Worm (Caenorhabditis elegans) whole organism, L1 larva: ENCODE measurements around the gene gas-1.
A peak's percentile ranks its signal among the peaks of the same experiment; 100 is the strongest.

ENCODE experiments used
- aly-2 ChIP-seq: fragments of 150-350 bp; optimal IDR thresholded peaks from 2 replicates; lab custom pipeline; 2014; ENCODE audit warnings: missing biosample characterization, missing genetic modification characterization
- dsc-1 ChIP-seq: sonication (generic microtip); optimal IDR thresholded peaks from 2 replicates; lab custom pipeline; 2016; ENCODE audit warnings: mild to moderate bottlenecking, missing genetic modification characterization, missing compliant biosample characterization
- egl-13 ChIP-seq: sonication (generic microtip); optimal IDR thresholded peaks from 2 replicates; lab custom pipeline; 2016; ENCODE audit warnings: missing genotype, missing genetic modification reagents, missing genetic modification characterization, missing compliant biosample characterization
- elt-2 ChIP-seq: sonication (generic microtip); optimal IDR thresholded peaks from 2 replicates; lab custom pipeline; 2016; ENCODE audit warnings: missing genetic modification characterization, mild to moderate bottlenecking, inconsistent platforms, missing compliant biosample characterization, missing genetic modification reagents
- fkh-8 ChIP-seq: sonication (generic microtip); optimal IDR thresholded peaks from 2 replicates; lab custom pipeline; 2016; ENCODE audit warnings: mild to moderate bottlenecking, missing genetic modification characterization, missing compliant biosample characterization
- lin-14 ChIP-seq: fragments of 200-800 bp; sonication (Bioruptor generic); optimal IDR thresholded peaks from 2 replicates; lab custom pipeline; 2018; ENCODE audit warnings: mild to moderate bottlenecking, missing genetic modification characterization, moderate library complexity, missing compliant biosample characterization
- lin-35 ChIP-seq, 2 experiments: fragments of 150-350 bp; optimal IDR thresholded peaks; 2 replicates each; lab custom pipeline; 2014; ENCODE audit warnings: missing biosample characterization in 2 of 2, missing genetic modification characterization in 2 of 2, missing genetic modification reagents in 2 of 2
- lsy-2 ChIP-seq, 2 experiments: fragments of 150-350 bp; optimal IDR thresholded peaks; 2 replicates each; lab custom pipeline; 2014; ENCODE audit warnings: missing biosample characterization in 2 of 2, missing genetic modification characterization in 2 of 2
- nhr-47 ChIP-seq: sonication (generic microtip); optimal IDR thresholded peaks from 2 replicates; lab custom pipeline; 2016; ENCODE audit warnings: mild to moderate bottlenecking, missing genetic modification characterization, moderate library complexity, missing compliant biosample characterization
- nhr-85 ChIP-seq: sonication (generic microtip); peaks from one replicate; lab custom pipeline; 2016; ENCODE audit warnings: missing genetic modification characterization, inconsistent platforms, missing compliant biosample characterization
- ztf-4 ChIP-seq: fragments of 150-350 bp; optimal IDR thresholded peaks from 2 replicates; lab custom pipeline; 2014; ENCODE audit warnings: missing biosample characterization, missing genetic modification characterization

gas-1 gene

DNA sequence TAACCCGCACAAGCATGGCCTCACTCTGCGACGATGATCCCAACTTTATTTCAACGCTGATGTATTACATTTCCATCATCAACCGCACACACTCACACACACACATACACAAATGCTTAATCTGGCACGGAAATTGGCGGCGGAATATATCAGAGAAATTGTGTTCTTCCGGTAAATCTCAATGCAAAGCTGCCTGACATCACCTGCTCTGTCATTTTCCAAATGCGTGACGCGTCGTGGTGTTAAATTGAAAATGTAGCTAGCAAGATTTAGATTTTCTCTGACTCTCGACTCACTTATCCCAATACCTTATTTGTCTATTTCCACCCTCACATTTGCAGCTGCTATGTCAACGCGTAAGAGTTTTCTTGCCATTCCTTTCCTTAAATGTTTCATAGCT, 50.9 kb downstream of the gas-1 start:
- TF ChIP-seq ztf-4 (tag; lab: Kevin White, UChicago) = no peak
- TF ChIP-seq nhr-47 = peak; percentile 35
- no peak for TF ChIP-seq aly-2 (tag; lab: Kevin White, UChicago)
- peak; percentile 69 for TF ChIP-seq fkh-8 (tag; lab: Kevin White, UChicago)
- peak; percentile 56 for TF ChIP-seq egl-13 (tag; lab: Kevin White, UChicago)
- peak; percentile 74 for TF ChIP-seq dsc-1

DNA sequence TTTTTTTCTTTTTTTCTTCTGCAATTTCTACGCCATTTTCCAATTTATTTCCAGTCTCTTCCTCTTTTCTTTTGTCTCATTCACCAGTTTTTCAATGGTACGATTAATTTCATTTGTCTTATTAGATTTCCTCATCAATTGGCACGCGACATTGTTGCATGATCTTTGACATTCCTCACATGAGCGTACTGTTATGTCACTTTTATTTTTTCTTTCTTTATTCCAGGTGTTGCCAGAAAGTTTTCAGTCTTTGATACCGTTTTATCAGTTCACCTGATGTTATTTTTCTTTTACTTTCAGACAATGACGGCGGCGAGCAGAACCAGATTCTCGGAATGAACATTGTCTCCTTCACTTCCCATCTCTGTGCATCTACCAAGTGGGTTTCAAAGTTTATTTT, 52.8 kb downstream of the gas-1 start, which contains the start of the genes olrn-1 and C02C6.14:
Gene olrn-1, plus strand, starts transcription at position 301 of the 400 bp plus-strand sequence.
Gene C02C6.14, plus strand, starts transcription at position 304 of the 400 bp plus-strand sequence.
- TF ChIP-seq lin-35 (GFP tag; optimal IDR thresholded peaks at IDR 0.05; lab: Kevin White, UChicago) (peak in 1 of 2 experiments; percentile 2), nhr-85 (tag; lab: Kevin White, UChicago) (peak; percentile 5), lsy-2 (tag; optimal IDR thresholded peaks at IDR 0.05; lab: Kevin White, UChicago) (no peak), lin-14 (GFP tag; lab: Kevin White, UChicago) (peak; percentile 20), elt-2 (no peak)
